Fruit fly (Drosophila melanogaster) whole organism, embryonic: ENCODE measurements around the gene CG1640.

Experiments
- Antp ChIP-seq: fragments of 200-800 bp; sonication (Bioruptor generic); optimal IDR thresholded peaks from 3 replicates; lab custom pipeline; 2016; ENCODE audit warnings: missing biosample characterization, missing genetic modification characterization
- Atf-2 ChIP-seq: fragments of 200-800 bp; sonication (Bioruptor generic); optimal IDR thresholded peaks from 2 replicates; lab custom pipeline; 2016; ENCODE audit warnings: missing biosample characterization, missing genetic modification characterization
- CG1024 ChIP-seq: fragments of 200-800 bp; sonication (Bioruptor generic); IDR thresholded peaks from 2 replicates; pipeline ENCODE4 v1.3.6; 2022; ENCODE audit warnings: missing biosample characterization, missing genetic modification characterization
- CG10366 ChIP-seq: fragments of 200-800 bp; sonication (Bioruptor generic); IDR thresholded peaks from 2 replicates; pipeline ENCODE4 v1.3.6; 2022; ENCODE audit warnings: missing biosample characterization, missing genetic modification characterization
- CG10431 ChIP-seq: fragments of 200-800 bp; sonication (Bioruptor generic); optimal IDR thresholded peaks from 3 replicates; lab custom pipeline; 2018; ENCODE audit warnings: missing biosample characterization, mild to moderate bottlenecking, missing genetic modification characterization
- CG10543 ChIP-seq: fragments of 200-800 bp; sonication (Bioruptor generic); optimal IDR thresholded peaks from 3 replicates; lab custom pipeline; 2017; ENCODE audit warnings: missing biosample characterization, mild to moderate bottlenecking, missing genetic modification characterization, moderate library complexity
- CG11456 ChIP-seq: fragments of 200-800 bp; sonication (Bioruptor generic); IDR thresholded peaks from 3 replicates; pipeline ENCODE4 v1.3.6; 2022; ENCODE audit warnings: missing biosample characterization, missing genetic modification characterization
- CG12299 ChIP-seq: fragments of 200-800 bp; sonication (Bioruptor generic); optimal IDR thresholded peaks from 2 replicates; lab custom pipeline; 2018; ENCODE audit warnings: missing biosample characterization, mild to moderate bottlenecking, missing genetic modification characterization
- CG12659 ChIP-seq: fragments of 200-800 bp; sonication (Bioruptor generic); optimal IDR thresholded peaks from 3 replicates; lab custom pipeline; 2017; ENCODE audit warnings: mild to moderate bottlenecking, missing biosample characterization, missing genetic modification reagents, missing genetic modification characterization
- CG12744 ChIP-seq: fragments of 200-800 bp; sonication (Bioruptor generic); optimal IDR thresholded peaks from 2 replicates; lab custom pipeline; 2016; ENCODE audit warnings: missing biosample characterization, missing genetic modification characterization
- CG12942 ChIP-seq: fragments of 200-800 bp; sonication (Bioruptor generic); optimal IDR thresholded peaks from 3 replicates; lab custom pipeline; 2016; ENCODE audit warnings: missing biosample characterization, missing genetic modification characterization
- CG13894 ChIP-seq: fragments of 200-800 bp; sonication (Bioruptor generic); optimal IDR thresholded peaks from 3 replicates; lab custom pipeline; 2018; ENCODE audit warnings: missing biosample characterization, mild to moderate bottlenecking, missing genetic modification characterization, moderate library complexity
- CG16815 ChIP-seq: fragments of 200-800 bp; sonication (Bioruptor generic); optimal IDR thresholded peaks from 3 replicates; lab custom pipeline; 2017; ENCODE audit warnings: missing biosample characterization, mild to moderate bottlenecking, missing genetic modification characterization
- CG16863 ChIP-seq: fragments of 200-800 bp; sonication (Bioruptor generic); optimal IDR thresholded peaks from 3 replicates; lab custom pipeline; 2016; ENCODE audit warnings: missing biosample characterization, missing genetic modification characterization
- CG17385 ChIP-seq: fragments of 200-800 bp; sonication (Bioruptor generic); optimal IDR thresholded peaks from 3 replicates; lab custom pipeline; 2018; ENCODE audit warnings: missing biosample characterization, mild to moderate bottlenecking, missing genetic modification characterization
- CG30020 ChIP-seq: fragments of 200-800 bp; optimal IDR thresholded peaks from 2 replicates; lab custom pipeline; 2019; ENCODE audit warnings: missing biosample characterization, mild to moderate bottlenecking, missing genetic modification characterization, moderate library complexity
- CG31441 ChIP-seq: fragments of 200-800 bp; sonication (Bioruptor generic); IDR thresholded peaks from 2 replicates; pipeline ENCODE4 v1.3.6; 2022; ENCODE audit warnings: missing biosample characterization, missing genetic modification characterization
- CG32772 ChIP-seq: fragments of 200-800 bp; sonication (Bioruptor generic); IDR thresholded peaks from 2 replicates; pipeline ENCODE4 v1.3.6; 2022; ENCODE audit warnings: missing biosample characterization, missing genetic modification characterization
- CG34224 ChIP-seq: fragments of 200-800 bp; sonication (Bioruptor generic); IDR thresholded peaks from 3 replicates; pipeline ENCODE4 v1.3.6; 2022; ENCODE audit warnings: missing biosample characterization, missing genetic modification characterization; ENCODE audit not compliant: partially characterized antibody
- CG42726 ChIP-seq: fragments of 200-800 bp; sonication (Bioruptor generic); IDR thresholded peaks from 2 replicates; pipeline ENCODE4 v1.3.6; 2022; ENCODE audit warnings: missing biosample characterization, missing genetic modification characterization; ENCODE audit not compliant: partially characterized antibody
- CG4707 ChIP-seq: fragments of 200-800 bp; sonication (Bioruptor generic); optimal IDR thresholded peaks from 2 replicates; lab custom pipeline; 2018; ENCODE audit warnings: missing biosample characterization, mild to moderate bottlenecking, missing genetic modification characterization, moderate library complexity
- CG7963 ChIP-seq: fragments of 200-800 bp; sonication (Bioruptor generic); IDR thresholded peaks from 3 replicates; pipeline ENCODE4 v1.3.6; 2022; ENCODE audit warnings: missing biosample characterization, missing genetic modification characterization; ENCODE audit not compliant: partially characterized antibody
- Deaf1 ChIP-seq: fragments of 200-800 bp; optimal IDR thresholded peaks from 3 replicates; lab custom pipeline; 2019; ENCODE audit warnings: missing biosample characterization, mild to moderate bottlenecking, missing genetic modification characterization, moderate library complexity
- GATAe ChIP-seq: fragments of 200-800 bp; sonication (Bioruptor generic); conservative IDR thresholded peaks from 2 replicates; pipeline ENCODE4 v1.3.6; 2022; ENCODE audit warnings: missing biosample characterization, missing genetic modification characterization
- H2.0 ChIP-seq: fragments of 200-800 bp; sonication (Bioruptor generic); IDR thresholded peaks from 2 replicates; pipeline ENCODE4 v1.3.6; 2022; ENCODE audit warnings: missing biosample characterization, missing genetic modification characterization
- HLHmδ ChIP-seq: fragments of 200-800 bp; sonication (Bioruptor generic); optimal IDR thresholded peaks from 2 replicates; lab custom pipeline; 2018; ENCODE audit warnings: missing biosample characterization, mild to moderate bottlenecking, missing genetic modification characterization, moderate library complexity
- MBD-R2 ChIP-seq: fragments of 200-800 bp; sonication (Bioruptor generic); IDR thresholded peaks from 2 replicates; pipeline ENCODE4 v1.3.6; 2022; ENCODE audit warnings: missing biosample characterization, missing genetic modification characterization
- Stat92E ChIP-seq, 3 experiments: fragments of >200 bp in 2 of 3; fragments of 200-800 bp in 1 of 3; sonication (Bioruptor generic) in 1 of 3; optimal IDR thresholded peaks; 2 replicates each; lab custom pipeline; 2017 to 2019; ENCODE audit warnings: missing biosample characterization in 3 of 3, missing genetic modification characterization in 3 of 3, mild to moderate bottlenecking in 1 of 3, moderate library complexity in 1 of 3
- al ChIP-seq: fragments of 200-800 bp; sonication (Bioruptor generic); IDR thresholded peaks from 2 replicates; pipeline ENCODE4 v1.3.6; 2022; ENCODE audit warnings: missing biosample characterization, missing genetic modification characterization
- croc ChIP-seq: fragments of 200-800 bp; sonication (Bioruptor generic); conservative IDR thresholded peaks from 3 replicates; pipeline ENCODE4 v1.3.6; 2022; ENCODE audit warnings: missing biosample characterization, missing genetic modification characterization
- da ChIP-seq: fragments of 200-800 bp; sonication (Bioruptor generic); optimal IDR thresholded peaks from 2 replicates; lab custom pipeline; 2016; ENCODE audit warnings: missing biosample characterization, missing genetic modification characterization
- disco-r ChIP-seq: fragments of 200-800 bp; sonication (Bioruptor generic); optimal IDR thresholded peaks from 2 replicates; lab custom pipeline; 2016; ENCODE audit warnings: missing biosample characterization, missing genetic modification characterization
- esg ChIP-seq: fragments of 200-800 bp; sonication (Bioruptor generic); conservative IDR thresholded peaks from 2 replicates; pipeline ENCODE4 v1.3.6; 2022; ENCODE audit warnings: missing biosample characterization, missing genetic modification characterization
- fd3F ChIP-seq: fragments of 200-800 bp; sonication (Bioruptor generic); optimal IDR thresholded peaks from 2 replicates; lab custom pipeline; 2018; ENCODE audit warnings: missing biosample characterization, mild to moderate bottlenecking, missing genetic modification characterization, moderate library complexity
- fd96Cb ChIP-seq: fragments of 200-800 bp; sonication (Bioruptor generic); optimal IDR thresholded peaks from 2 replicates; lab custom pipeline; 2018; ENCODE audit warnings: missing biosample characterization, mild to moderate bottlenecking, missing genetic modification characterization, moderate library complexity
- gce ChIP-seq: fragments of 200-800 bp; sonication (Bioruptor generic); IDR thresholded peaks from 3 replicates; pipeline ENCODE4 v1.3.6; 2022; ENCODE audit warnings: missing biosample characterization, missing genetic modification characterization
- gcm2 ChIP-seq: fragments of 200-800 bp; sonication (Bioruptor generic); optimal IDR thresholded peaks from 2 replicates; lab custom pipeline; 2016; ENCODE audit warnings: missing biosample characterization, missing genetic modification characterization
- ind ChIP-seq: fragments of 200-800 bp; sonication (Bioruptor generic); optimal IDR thresholded peaks from 3 replicates; lab custom pipeline; 2016; ENCODE audit warnings: missing biosample characterization, missing genetic modification characterization
- maf-S ChIP-seq: fragments of 200-800 bp; sonication (Bioruptor generic); optimal IDR thresholded peaks from 2 replicates; lab custom pipeline; 2016; ENCODE audit warnings: missing biosample characterization, missing genetic modification characterization
- p53 ChIP-seq: fragments of 200-800 bp; sonication (Bioruptor generic); optimal IDR thresholded peaks from 2 replicates; lab custom pipeline; 2016; ENCODE audit warnings: missing biosample characterization, missing genetic modification characterization
- pum ChIP-seq: fragments of 200-800 bp; sonication (Bioruptor generic); optimal IDR thresholded peaks from 2 replicates; lab custom pipeline; 2016; ENCODE audit warnings: missing biosample characterization, missing genetic modification characterization
- run ChIP-seq: fragments of 200-800 bp; sonication (Bioruptor generic); optimal IDR thresholded peaks from 3 replicates; lab custom pipeline; 2018; ENCODE audit warnings: missing biosample characterization, mild to moderate bottlenecking, missing genetic modification characterization
- salm ChIP-seq: fragments of 200-800 bp; sonication (Bioruptor generic); optimal IDR thresholded peaks from 2 replicates; lab custom pipeline; 2018; ENCODE audit warnings: missing biosample characterization, mild to moderate bottlenecking, missing genetic modification characterization
- sc ChIP-seq, 3 experiments: fragments of >200 bp in 2 of 3; fragments of 200-800 bp in 1 of 3; sonication (Bioruptor generic) in 1 of 3; optimal IDR thresholded peaks; 2 replicates in 2 of 3; 3 replicates in 1 of 3; lab custom pipeline; 2017; ENCODE audit warnings: mild to moderate bottlenecking in 1 of 3, missing biosample characterization in 1 of 3, missing genetic modification characterization in 1 of 3, missing genetic modification reagents in 1 of 3
- schlank ChIP-seq: fragments of 200-800 bp; sonication (Bioruptor generic); optimal IDR thresholded peaks from 2 replicates; lab custom pipeline; 2018; ENCODE audit warnings: missing biosample characterization, mild to moderate bottlenecking, missing genetic modification characterization
- sr ChIP-seq: fragments of 200-800 bp; sonication (Bioruptor generic); IDR thresholded peaks from 3 replicates; pipeline ENCODE4 v1.3.6; 2022; ENCODE audit warnings: missing biosample characterization, missing genetic modification characterization
- tna ChIP-seq: fragments of 200-800 bp; sonication (Bioruptor generic); IDR thresholded peaks from 2 replicates; pipeline ENCODE4 v1.3.6; 2022; ENCODE audit warnings: missing biosample characterization, missing genetic modification characterization; ENCODE audit not compliant: partially characterized antibody
- unpg ChIP-seq: fragments of 200-800 bp; sonication (Bioruptor generic); optimal IDR thresholded peaks from 3 replicates; lab custom pipeline; 2018; ENCODE audit warnings: missing biosample characterization, mild to moderate bottlenecking, missing genetic modification characterization, moderate library complexity
- vvl ChIP-seq: fragments of 200-800 bp; sonication (Bioruptor generic); IDR thresholded peaks from 2 replicates; pipeline ENCODE4 v1.3.6; 2022; ENCODE audit warnings: missing biosample characterization, missing genetic modification characterization
- wor ChIP-seq: fragments of 200-800 bp; sonication (Bioruptor generic); IDR thresholded peaks from 2 replicates; pipeline ENCODE4 v1.3.6; 2022; ENCODE audit warnings: missing biosample characterization, missing genetic modification characterization

The CG1640 gene

dm6 chrX:13383770-13384169, 13.4 kb downstream of the CG1640 start (continued):
- TF ChIP-seq al (peak; percentile 43), gcm2 (GFP tag; lab: Kevin White, UChicago) (peak; percentile 34), CG7963 (GFP tag; lab: Robert Waterston, UW) (no peak), p53 (GFP tag; lab: Kevin White, UChicago) (no peak), CG12299 (tag; lab: Kevin White, UChicago) (no peak), CG11456 (GFP tag; lab: Robert Waterston, UW) (peak; percentile 68; the same call in 2 of the 3 replicates), HLHmδ (peak; percentile 57), CG16863 (peak; percentile 21), CG32772 (GFP tag; lab: Robert Waterston, UW) (peak; percentile 38; the same call in 1 of the 2 replicates), Deaf1 (tag; lab: Kevin White, UChicago) (peak; percentile 18), fd96Cb (tag; lab: Kevin White, UChicago) (no peak), CG12942 (GFP tag; lab: Kevin White, UChicago) (peak; percentile 26), croc (GFP tag; lab: Robert Waterston, UW) (no peak), GATAe (no peak), run (tag; lab: Kevin White, UChicago) (no peak), unpg (GFP tag; lab: Kevin White, UChicago) (peak; percentile 32), Stat92E (GFP tag; optimal IDR thresholded peaks at IDR 0.05; lab: Kevin White, UChicago) (no peak), ind (GFP tag; lab: Kevin White, UChicago) (peak; percentile 63), CG10366 (GFP tag; lab: Robert Waterston, UW) (peak; percentile 56), pum (peak; percentile 64), CG13894 (peak; percentile 48), CG16815 (GFP tag; lab: Kevin White, UChicago) (no peak), disco-r (GFP tag; lab: Kevin White, UChicago) (no peak), CG4707 (no peak), MBD-R2 (peak; percentile 70), salm (tag; lab: Kevin White, UChicago) (no peak), esg (no peak), CG10431 (no peak), fd3F (no peak), schlank (peak; percentile 45), CG1024 (GFP tag; lab: Robert Waterston, UW) (peak; percentile 20; the same call in 1 of the 2 replicates), CG42726 (peak; percentile 53; the same call in 1 of the 2 replicates), CG10543 (GFP tag; lab: Kevin White, UChicago) (peak; percentile 44), CG17385 (peak; percentile 37), maf-S (GFP tag; lab: Kevin White, UChicago) (peak; percentile 45), CG12744 (GFP tag; lab: Kevin White, UChicago) (no peak), CG31441 (GFP tag; lab: Robert Waterston, UW) (no peak), Atf-2 (GFP tag; lab: Kevin White, UChicago) (peak; percentile 32), sr (GFP tag; lab: Robert Waterston, UW) (no peak), vvl (peak; percentile 61), CG34224 (GFP tag; lab: Robert Waterston, UW) (peak; percentile 23; the same call in 1 of the 3 replicates), Antp (GFP tag; lab: Kevin White, UChicago) (peak; percentile 72), H2.0 (peak; percentile 40; the same call in 1 of the 2 replicates), CG30020 (tag; lab: Kevin White, UChicago) (no peak), sc (optimal IDR thresholded peaks at IDR 0.05; lab: Kevin White, UChicago) (no peak), sc (GFP tag; optimal IDR thresholded peaks at IDR 0.05; lab: Kevin White, UChicago) (no peak), wor (GFP tag; lab: Robert Waterston, UW) (no peak), gce (peak; percentile 22; the same call in 1 of the 3 replicates), da (no peak), tna (GFP tag; lab: Robert Waterston, UW) (no peak), CG12659 (GFP tag; lab: Kevin White, UChicago) (peak; percentile 42)
